Worm (Caenorhabditis elegans) whole organism, L4 larva: ENCODE data around the gene lst-2.
"Not testable (repeated sequence)": the region's sequence is repeated elsewhere in the genome, so short reads cannot be mapped to it uniquely, and the experiment has no call there.

Experiments used
- aha-1 ChIP-seq: fragments of 150-350 bp; peaks from one replicate; lab custom pipeline; 2014; ENCODE audit warnings: missing biosample characterization, missing genetic modification characterization
- cey-2 ChIP-seq: sonication (generic microtip); optimal IDR thresholded peaks from 3 replicates; lab custom pipeline; 2017; ENCODE audit warnings: missing genetic modification characterization, mild to moderate bottlenecking, missing compliant biosample characterization, antibody characterized with exemption, borderline replicate concordance; ENCODE audit not compliant: insufficient read depth
- lin-13 ChIP-seq: fragments of 150-350 bp; optimal IDR thresholded peaks from 2 replicates; lab custom pipeline; 2014; ENCODE audit warnings: missing biosample characterization, missing genetic modification reagents, missing genetic modification characterization
- nhr-237 ChIP-seq: sonication (generic microtip); optimal IDR thresholded peaks from 2 replicates; lab custom pipeline; 2017; ENCODE audit warnings: missing biosample characterization, missing genetic modification characterization
- nhr-28 ChIP-seq: fragments of 150-350 bp; optimal IDR thresholded peaks from 2 replicates; lab custom pipeline; 2014; ENCODE audit warnings: missing biosample characterization, missing genetic modification characterization
- pha-4 ChIP-seq, 2 experiments: fragments of 150-350 bp in 1 of 2; fragments of 200-800 bp in 1 of 2; sonication (Bioruptor generic) in 1 of 2; IDR thresholded peaks in 1 of 2; optimal IDR thresholded peaks in 1 of 2; 2 replicates each; pipeline versions ENCODE4 v1.3.6 to Lab custom; 2014 to 2022; ENCODE audit warnings: missing genetic modification characterization in 2 of 2, missing genetic modification reagents in 2 of 2, missing biosample characterization in 1 of 2, missing compliant biosample characterization in 1 of 2
- snpc-4 ChIP-seq: fragments of 150-350 bp; optimal IDR thresholded peaks from 2 replicates; lab custom pipeline; 2014; ENCODE audit warnings: missing biosample characterization, missing genetic modification characterization

DNA sequence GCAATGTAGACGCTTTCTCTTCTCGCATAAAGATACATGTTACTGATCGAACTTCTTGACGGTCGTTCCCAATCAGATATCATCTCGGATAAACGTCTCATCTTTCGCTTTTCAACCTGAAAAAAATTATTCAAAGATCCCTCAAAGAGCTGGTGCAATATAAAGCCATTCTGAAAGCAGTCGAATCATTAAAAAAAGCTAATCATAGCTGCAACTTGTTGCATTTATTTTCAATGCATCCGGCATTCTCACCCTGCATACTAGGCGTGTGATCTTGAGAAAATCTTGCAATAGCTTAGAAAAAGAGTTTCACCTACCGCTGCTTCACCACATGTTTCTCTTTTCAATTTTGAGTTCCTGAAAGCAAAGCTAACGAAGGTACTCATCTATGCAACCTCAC lies 50.9 kb downstream of the lst-2 start, which contains the start of gene C24A8.6:
- not testable (repeated sequence) for TF ChIP-seq aha-1; nhr-28; nhr-237 (tag; lab: Kevin White, UChicago); cey-2; lin-13 (GFP tag; lab: Kevin White, UChicago); pha-4 (GFP tag; IDR thresholded peaks at IDR 0.05; lab: Robert Waterston, UW); pha-4 (tag; optimal IDR thresholded peaks at IDR 0.05; lab: Kevin White, UChicago); snpc-4 (tag; lab: Kevin White, UChicago)
